Fruit fly (Drosophila melanogaster) whole organism, embryonic: ENCODE data around the gene CG13601.
A peak's percentile ranks its signal among the peaks of the same experiment; 100 is the strongest.

ENCODE experiments used
- CG10462 ChIP-seq: fragments of 200-800 bp; sonication (Bioruptor generic); optimal IDR thresholded peaks from 2 replicates; lab custom pipeline; 2016; ENCODE audit warnings: missing biosample characterization, missing genetic modification characterization
- CG5953 ChIP-seq: fragments of 200-800 bp; sonication (Bioruptor generic); IDR thresholded peaks from 2 replicates; pipeline ENCODE4 v1.3.6; 2022; ENCODE audit warnings: missing biosample characterization, missing genetic modification characterization
- CG6254 ChIP-seq: fragments of 200-800 bp; sonication (Bioruptor generic); optimal IDR thresholded peaks from 3 replicates; lab custom pipeline; 2017; ENCODE audit warnings: mild to moderate bottlenecking, missing biosample characterization, missing genetic modification reagents, missing genetic modification characterization
- CG9817 ChIP-seq: fragments of 200-800 bp; sonication (Bioruptor generic); optimal IDR thresholded peaks from 2 replicates; lab custom pipeline; 2018; ENCODE audit warnings: missing biosample characterization, mild to moderate bottlenecking, missing genetic modification characterization, moderate library complexity
- Dbx ChIP-seq: fragments of 200-800 bp; sonication (Bioruptor generic); IDR thresholded peaks from 3 replicates; pipeline ENCODE4 v1.3.6; 2022; ENCODE audit warnings: missing biosample characterization, missing genetic modification characterization
- Gug ChIP-seq: fragments of 200-800 bp; sonication (Bioruptor generic); IDR thresholded peaks from 4 replicates; pipeline ENCODE4 v1.3.6; 2022; ENCODE audit warnings: missing biosample characterization, missing genetic modification characterization
- Sin3A ChIP-seq: fragments of >200 bp; optimal IDR thresholded peaks from 2 replicates; lab custom pipeline; 2018
- Vsx1 ChIP-seq: fragments of 200-800 bp; sonication (Bioruptor generic); optimal IDR thresholded peaks from 2 replicates; lab custom pipeline; 2017; ENCODE audit warnings: missing biosample characterization, mild to moderate bottlenecking, missing genetic modification characterization, missing genetic modification reagents
- cad ChIP-seq: fragments of >200 bp; optimal IDR thresholded peaks from 2 replicates; lab custom pipeline; 2017; ENCODE audit warnings: missing biosample characterization, missing genetic modification characterization
- chm ChIP-seq: fragments of 200-800 bp; sonication (Bioruptor generic); IDR thresholded peaks from 2 replicates; pipeline ENCODE4 v1.3.6; 2022; ENCODE audit warnings: missing biosample characterization, missing genetic modification characterization
- luna ChIP-seq: fragments of 200-800 bp; sonication (Bioruptor generic); optimal IDR thresholded peaks from 2 replicates; lab custom pipeline; 2016; ENCODE audit warnings: missing biosample characterization, missing genetic modification characterization
- pum ChIP-seq: fragments of 200-800 bp; sonication (Bioruptor generic); optimal IDR thresholded peaks from 2 replicates; lab custom pipeline; 2016; ENCODE audit warnings: missing biosample characterization, missing genetic modification characterization
- tll ChIP-seq, 2 experiments: fragments of 200-800 bp in 1 of 2; fragments of >200 bp in 1 of 2; sonication (Bioruptor generic) in 1 of 2; optimal IDR thresholded peaks; 2 replicates each; lab custom pipeline; 2017 to 2019; ENCODE audit warnings: missing biosample characterization in 2 of 2, missing genetic modification characterization in 2 of 2, mild to moderate bottlenecking in 1 of 2, moderate library complexity in 1 of 2

DNA sequence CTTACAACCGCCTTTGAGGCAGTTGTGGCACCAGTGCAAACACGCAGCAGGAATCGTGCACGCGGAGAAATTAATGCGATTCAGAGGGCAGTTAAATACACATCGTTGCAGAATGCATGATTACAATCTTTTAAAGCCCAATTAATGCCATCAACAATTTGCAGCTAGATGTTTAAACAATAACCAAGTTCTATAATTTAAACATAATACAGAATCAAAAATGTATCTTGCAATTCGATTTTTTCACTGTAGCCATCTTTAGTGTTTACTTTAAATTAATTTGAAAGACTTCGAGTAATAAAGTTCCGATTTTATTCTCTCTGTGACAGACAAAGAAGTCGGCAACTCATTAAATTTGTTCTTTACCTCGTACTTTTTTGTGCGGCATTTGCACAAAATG is 11.5 kb downstream of the CG13601 start:
- TF ChIP-seq Vsx1 (no peak), Gug (GFP tag; lab: Robert Waterston, UW) (no peak), CG6254 (GFP tag; lab: Kevin White, UChicago) (peak; percentile 2), CG10462 (GFP tag; lab: Kevin White, UChicago) (no peak), tll (GFP tag; optimal IDR thresholded peaks at IDR 0.05; lab: Kevin White, UChicago) (no peak), pum (no peak), CG9817 (tag; lab: Kevin White, UChicago) (no peak), luna (GFP tag; lab: Kevin White, UChicago) (no peak), chm (GFP tag; lab: Robert Waterston, UW) (no peak), Dbx (GFP tag; lab: Robert Waterston, UW) (no peak), CG5953 (no peak), cad (GFP tag; lab: Kevin White, UChicago) (no peak), Sin3A (lab: Kevin White, UChicago) (no peak)
